Fruit fly (Drosophila melanogaster) whole organism, embryonic: Measurements from ENCODE around the gene Acp36DE.
A peak's percentile ranks its signal among the peaks of the same experiment; 100 is the strongest.

Source experiments
- CG10147 ChIP-seq: fragments of 200-800 bp; sonication (Bioruptor generic); optimal IDR thresholded peaks from 2 replicates; lab custom pipeline; 2019; ENCODE audit warnings: missing biosample characterization, mild to moderate bottlenecking, missing genetic modification characterization, moderate library complexity
- CG1024 ChIP-seq: fragments of 200-800 bp; sonication (Bioruptor generic); IDR thresholded peaks from 2 replicates; pipeline ENCODE4 v1.3.6; 2022; ENCODE audit warnings: missing biosample characterization, missing genetic modification characterization
- CG10431 ChIP-seq: fragments of 200-800 bp; sonication (Bioruptor generic); optimal IDR thresholded peaks from 3 replicates; lab custom pipeline; 2018; ENCODE audit warnings: missing biosample characterization, mild to moderate bottlenecking, missing genetic modification characterization
- CG11085 ChIP-seq: fragments of 200-800 bp; sonication (Bioruptor generic); IDR thresholded peaks from 2 replicates; pipeline ENCODE4 v1.3.6; 2022; ENCODE audit warnings: missing biosample characterization, missing genetic modification characterization
- CG11695 ChIP-seq: fragments of 200-800 bp; sonication (Bioruptor generic); IDR thresholded peaks from 3 replicates; pipeline ENCODE4 v1.3.6; 2022; ENCODE audit warnings: missing biosample characterization, missing genetic modification characterization
- CG12391 ChIP-seq: fragments of 200-800 bp; sonication (Bioruptor generic); optimal IDR thresholded peaks from 3 replicates; lab custom pipeline; 2018; ENCODE audit warnings: missing biosample characterization, mild to moderate bottlenecking, missing genetic modification characterization, moderate library complexity
- CG15073 ChIP-seq: fragments of 200-800 bp; sonication (Bioruptor generic); optimal IDR thresholded peaks from 2 replicates; lab custom pipeline; 2016; ENCODE audit warnings: missing biosample characterization, missing genetic modification characterization
- CG1529 ChIP-seq: fragments of 200-800 bp; sonication (Bioruptor generic); optimal IDR thresholded peaks from 3 replicates; lab custom pipeline; 2018; ENCODE audit warnings: missing biosample characterization, missing genetic modification characterization
- CG17359 ChIP-seq: fragments of 200-800 bp; sonication (Bioruptor generic); optimal IDR thresholded peaks from 3 replicates; lab custom pipeline; 2018; ENCODE audit warnings: missing biosample characterization, mild to moderate bottlenecking, missing genetic modification characterization, moderate library complexity
- CG18262 ChIP-seq: fragments of 200-800 bp; optimal IDR thresholded peaks from 3 replicates; lab custom pipeline; 2019; ENCODE audit warnings: missing biosample characterization, mild to moderate bottlenecking, missing genetic modification characterization, moderate library complexity
- CG32532 ChIP-seq: fragments of 200-800 bp; sonication (Bioruptor generic); IDR thresholded peaks from 2 replicates; pipeline ENCODE4 v1.3.6; 2022; ENCODE audit warnings: missing biosample characterization, missing genetic modification characterization
- CG32772 ChIP-seq: fragments of 200-800 bp; sonication (Bioruptor generic); IDR thresholded peaks from 2 replicates; pipeline ENCODE4 v1.3.6; 2022; ENCODE audit warnings: missing biosample characterization, missing genetic modification characterization
- CG3407 ChIP-seq: fragments of 200-800 bp; sonication (Bioruptor generic); optimal IDR thresholded peaks from 2 replicates; lab custom pipeline; 2018; ENCODE audit warnings: missing biosample characterization, mild to moderate bottlenecking, missing genetic modification characterization
- CG3847 ChIP-seq: fragments of 200-800 bp; sonication (Bioruptor generic); IDR thresholded peaks from 2 replicates; pipeline ENCODE4 v1.3.6; 2022; ENCODE audit warnings: missing biosample characterization, missing genetic modification characterization
- CG6765 ChIP-seq: fragments of 200-800 bp; sonication (Bioruptor generic); optimal IDR thresholded peaks from 3 replicates; lab custom pipeline; 2017; ENCODE audit warnings: missing biosample characterization, mild to moderate bottlenecking, missing genetic modification characterization
- CG6791 ChIP-seq: fragments of 200-800 bp; sonication (Bioruptor generic); IDR thresholded peaks from 3 replicates; pipeline ENCODE4 v1.3.6; 2022; ENCODE audit warnings: missing biosample characterization, missing genetic modification characterization; ENCODE audit not compliant: partially characterized antibody
- CG7745 ChIP-seq: fragments of 200-800 bp; sonication (Bioruptor generic); optimal IDR thresholded peaks from 2 replicates; lab custom pipeline; 2018; ENCODE audit warnings: missing biosample characterization, mild to moderate bottlenecking, missing genetic modification characterization, moderate library complexity
- CG8290 ChIP-seq, 3 experiments: fragments of 200-800 bp; sonication (Bioruptor generic); optimal IDR thresholded peaks; 2 replicates each; lab custom pipeline; 2016 to 2019; ENCODE audit warnings: missing biosample characterization in 3 of 3, missing genetic modification characterization in 3 of 3, mild to moderate bottlenecking in 2 of 3, moderate library complexity in 1 of 3
- CG8944 ChIP-seq: fragments of 200-800 bp; sonication (Bioruptor generic); optimal IDR thresholded peaks from 3 replicates; lab custom pipeline; 2016; ENCODE audit warnings: missing biosample characterization, missing genetic modification characterization
- CG9727 ChIP-seq: fragments of 200-800 bp; sonication (Bioruptor generic); optimal IDR thresholded peaks from 3 replicates; lab custom pipeline; 2017; ENCODE audit warnings: missing biosample characterization, mild to moderate bottlenecking, missing genetic modification characterization
- CG9797 ChIP-seq: fragments of 200-800 bp; sonication (Bioruptor generic); optimal IDR thresholded peaks from 3 replicates; lab custom pipeline; 2018; ENCODE audit warnings: missing biosample characterization, mild to moderate bottlenecking, missing genetic modification characterization
- D ChIP-seq, 2 experiments: fragments of 200-800 bp in 1 of 2; fragments of >200 bp in 1 of 2; sonication (Bioruptor generic) in 1 of 2; optimal IDR thresholded peaks; 2 replicates in 1 of 2; 3 replicates in 1 of 2; lab custom pipeline; 2017; ENCODE audit warnings: mild to moderate bottlenecking in 1 of 2, missing biosample characterization in 1 of 2, missing genetic modification characterization in 1 of 2, missing genetic modification reagents in 1 of 2
- Doc3 ChIP-seq: fragments of 200-800 bp; sonication (Bioruptor generic); IDR thresholded peaks from 3 replicates; pipeline ENCODE4 v1.3.6; 2022; ENCODE audit warnings: missing biosample characterization, missing genetic modification characterization; ENCODE audit not compliant: partially characterized antibody
- HLH3B ChIP-seq: fragments of 200-800 bp; sonication (Bioruptor generic); IDR thresholded peaks from 2 replicates; pipeline ENCODE4 v1.3.6; 2022; ENCODE audit warnings: missing biosample characterization, missing genetic modification characterization
- Med ChIP-seq: fragments of 200-800 bp; sonication (Bioruptor generic); peaks from one replicate; lab custom pipeline; 2016; ENCODE audit warnings: missing biosample characterization, missing genetic modification characterization, mild to moderate bottlenecking, inconsistent platforms, moderate library complexity
- Ssrp ChIP-seq: fragments of 200-800 bp; sonication (Bioruptor generic); optimal IDR thresholded peaks from 2 replicates; lab custom pipeline; 2018; ENCODE audit warnings: missing biosample characterization, mild to moderate bottlenecking, missing genetic modification characterization, moderate library complexity
- cg ChIP-seq: fragments of 200-800 bp; sonication (Bioruptor generic); optimal IDR thresholded peaks from 3 replicates; lab custom pipeline; 2019; ENCODE audit warnings: missing biosample characterization, mild to moderate bottlenecking, missing genetic modification characterization, moderate library complexity
- dimm ChIP-seq: fragments of 200-800 bp; sonication (Bioruptor generic); IDR thresholded peaks from 2 replicates; pipeline ENCODE4 v1.3.6; 2022; ENCODE audit warnings: missing biosample characterization, missing genetic modification characterization
- dmrt11E ChIP-seq: fragments of 200-800 bp; sonication (Bioruptor generic); optimal IDR thresholded peaks from 3 replicates; lab custom pipeline; 2018; ENCODE audit warnings: missing biosample characterization, mild to moderate bottlenecking, missing genetic modification characterization, moderate library complexity
- fd102C ChIP-seq: fragments of 200-800 bp; sonication (Bioruptor generic); optimal IDR thresholded peaks from 2 replicates; lab custom pipeline; 2018; ENCODE audit warnings: missing biosample characterization, mild to moderate bottlenecking, missing genetic modification characterization, moderate library complexity
- grn ChIP-seq: fragments of 200-800 bp; sonication (Bioruptor generic); optimal IDR thresholded peaks from 3 replicates; lab custom pipeline; 2017; ENCODE audit warnings: missing biosample characterization, missing genetic modification characterization
- jigr1 ChIP-seq: fragments of 200-800 bp; sonication (Bioruptor generic); IDR thresholded peaks from 3 replicates; pipeline ENCODE4 v1.3.6; 2022; ENCODE audit warnings: missing biosample characterization, missing genetic modification characterization
- kay ChIP-seq: fragments of 200-800 bp; sonication (Bioruptor generic); optimal IDR thresholded peaks from 2 replicates; lab custom pipeline; 2016; ENCODE audit warnings: missing biosample characterization, missing genetic modification characterization
- kni ChIP-seq: fragments of 200-800 bp; sonication (Bioruptor generic); optimal IDR thresholded peaks from 3 replicates; lab custom pipeline; 2017; ENCODE audit warnings: mild to moderate bottlenecking, missing biosample characterization, missing genetic modification reagents, missing genetic modification characterization
- mirr ChIP-seq: fragments of 200-800 bp; sonication (Bioruptor generic); optimal IDR thresholded peaks from 3 replicates; lab custom pipeline; 2018; ENCODE audit warnings: missing biosample characterization, mild to moderate bottlenecking, missing genetic modification characterization
- pan ChIP-seq, 4 experiments: fragments of >200 bp in 3 of 4; fragments of 200-800 bp in 1 of 4; sonication (Bioruptor generic) in 1 of 4; optimal IDR thresholded peaks in 3 of 4; IDR thresholded peaks in 1 of 4; 2 replicates each; pipeline versions ENCODE4 v1.3.6 to Lab custom; 2017 to 2022; ENCODE audit warnings: missing biosample characterization in 2 of 4, missing genetic modification characterization in 2 of 4, mixed read lengths in 1 of 4
- peb ChIP-seq: fragments of 200-800 bp; sonication (Bioruptor generic); IDR thresholded peaks from 2 replicates; pipeline ENCODE4 v1.3.6; 2022; ENCODE audit warnings: missing biosample characterization, missing genetic modification characterization
- pros ChIP-seq: fragments of 200-800 bp; sonication (Bioruptor generic); optimal IDR thresholded peaks from 3 replicates; lab custom pipeline; 2019; ENCODE audit warnings: missing biosample characterization, mild to moderate bottlenecking, missing genetic modification characterization, moderate library complexity
- sc ChIP-seq, 3 experiments: fragments of >200 bp in 2 of 3; fragments of 200-800 bp in 1 of 3; sonication (Bioruptor generic) in 1 of 3; optimal IDR thresholded peaks; 2 replicates in 2 of 3; 3 replicates in 1 of 3; lab custom pipeline; 2017; ENCODE audit warnings: mild to moderate bottlenecking in 1 of 3, missing biosample characterization in 1 of 3, missing genetic modification characterization in 1 of 3, missing genetic modification reagents in 1 of 3
- sens ChIP-seq: fragments of 200-800 bp; sonication (Bioruptor generic); peaks from one replicate; lab custom pipeline; 2016; ENCODE audit warnings: missing biosample characterization, missing genetic modification characterization
- slp2 ChIP-seq: fragments of 200-800 bp; sonication (Bioruptor generic); optimal IDR thresholded peaks from 2 replicates; lab custom pipeline; 2016; ENCODE audit warnings: missing biosample characterization, missing genetic modification characterization
- tap ChIP-seq: fragments of 200-800 bp; optimal IDR thresholded peaks from 3 replicates; lab custom pipeline; 2019; ENCODE audit warnings: missing biosample characterization, mild to moderate bottlenecking, missing genetic modification characterization, moderate library complexity
- tll ChIP-seq, 2 experiments: fragments of 200-800 bp in 1 of 2; fragments of >200 bp in 1 of 2; sonication (Bioruptor generic) in 1 of 2; optimal IDR thresholded peaks; 2 replicates each; lab custom pipeline; 2017 to 2019; ENCODE audit warnings: missing biosample characterization in 2 of 2, missing genetic modification characterization in 2 of 2, mild to moderate bottlenecking in 1 of 2, moderate library complexity in 1 of 2
- twi ChIP-seq: fragments of 200-800 bp; optimal IDR thresholded peaks from 2 replicates; lab custom pipeline; 2019; ENCODE audit warnings: missing biosample characterization, mild to moderate bottlenecking, missing genetic modification characterization, moderate library complexity
- wdn ChIP-seq: fragments of 200-800 bp; sonication (Bioruptor generic); IDR thresholded peaks from 2 replicates; pipeline ENCODE4 v1.3.6; 2022; ENCODE audit warnings: missing biosample characterization, missing genetic modification characterization
- wek ChIP-seq: fragments of 200-800 bp; sonication (Bioruptor generic); optimal IDR thresholded peaks from 3 replicates; lab custom pipeline; 2018; ENCODE audit warnings: missing biosample characterization, mild to moderate bottlenecking, missing genetic modification characterization, moderate library complexity
- z ChIP-seq: fragments of 200-800 bp; sonication (Bioruptor generic); IDR thresholded peaks from 3 replicates; pipeline ENCODE4 v1.3.6; 2022; ENCODE audit warnings: missing biosample characterization, missing genetic modification characterization
- zfh2 ChIP-seq: fragments of 200-800 bp; sonication (Bioruptor generic); optimal IDR thresholded peaks from 2 replicates; lab custom pipeline; 2016; ENCODE audit warnings: missing biosample characterization, missing genetic modification characterization

Acp36DE gene

dm6 chr2L:18335641-18336040 lies 23.2 kb downstream of the Acp36DE start (continued):
- TF ChIP-seq z (GFP tag; lab: Robert Waterston, UW) (no peak), CG7745 (tag; lab: Kevin White, UChicago) (no peak), pros (no peak), CG8290 (GFP tag; optimal IDR thresholded peaks at IDR 0.05; lab: Kevin White, UChicago) (no peak), CG8290 (tag; optimal IDR thresholded peaks at IDR 0.05; lab: Kevin White, UChicago) (no peak), CG10431 (no peak), CG3847 (GFP tag; lab: Robert Waterston, UW) (no peak), mirr (no peak), Doc3 (GFP tag; lab: Robert Waterston, UW) (no peak), CG11085 (no peak), cg (no peak), CG9727 (GFP tag; lab: Kevin White, UChicago) (no peak), CG17359 (tag; lab: Kevin White, UChicago) (peak; percentile 17), fd102C (no peak), CG3407 (GFP tag; lab: Kevin White, UChicago) (peak; percentile 22), CG11695 (GFP tag; lab: Robert Waterston, UW) (no peak), wek (peak; percentile 36), dimm (GFP tag; lab: Robert Waterston, UW) (no peak), CG32532 (no peak), tap (tag; lab: Kevin White, UChicago) (no peak), peb (GFP tag; lab: Robert Waterston, UW) (no peak)

dm6 chr2L:18333831-18334437 lies 24.9 kb downstream of the Acp36DE start:
- TF ChIP-seq CG1024 (no peak), CG32772 (GFP tag; lab: Robert Waterston, UW) (no peak), CG10147 (no peak), jigr1 (no peak), CG8944 (GFP tag; lab: Kevin White, UChicago) (no peak), zfh2 (GFP tag; lab: Kevin White, UChicago) (no peak), CG6791 (GFP tag; lab: Robert Waterston, UW) (no peak), sens (GFP tag; lab: Kevin White, UChicago) (peak; percentile 51), CG12391 (tag; lab: Kevin White, UChicago) (peak; percentile 16), pan (optimal IDR thresholded peaks at IDR 0.05; lab: Kevin White, UChicago) (no peak), pan (GFP tag; optimal IDR thresholded peaks at IDR 0.05 in 1 of 2, IDR thresholded peaks at IDR 0.05 in 1 of 2) (no peak), HLH3B (GFP tag; lab: Robert Waterston, UW) (no peak), CG9797 (GFP tag; lab: Kevin White, UChicago) (no peak), dmrt11E (peak; percentile 32), kni (peak; percentile 54), tll (GFP tag; optimal IDR thresholded peaks at IDR 0.05; lab: Kevin White, UChicago) (peak in 1 of 2 experiments; percentile 12), grn (GFP tag; lab: Kevin White, UChicago) (no peak), D (optimal IDR thresholded peaks at IDR 0.05; lab: Kevin White, UChicago) (no peak), D (GFP tag; optimal IDR thresholded peaks at IDR 0.05; lab: Kevin White, UChicago) (no peak), twi (tag; lab: Kevin White, UChicago) (peak; percentile 66), CG18262 (tag; lab: Kevin White, UChicago) (peak; percentile 29), CG6765 (GFP tag; lab: Kevin White, UChicago) (no peak), wdn (GFP tag; lab: Robert Waterston, UW) (no peak), Med (GFP tag; lab: Kevin White, UChicago) (peak; percentile 33), CG1529 (GFP tag; lab: Kevin White, UChicago) (no peak), slp2 (GFP tag; lab: Kevin White, UChicago) (no peak), Ssrp (tag; lab: Kevin White, UChicago) (peak; percentile 21), cg (no peak), sc (optimal IDR thresholded peaks at IDR 0.05; lab: Kevin White, UChicago) (no peak), sc (GFP tag; optimal IDR thresholded peaks at IDR 0.05; lab: Kevin White, UChicago) (no peak), CG15073 (GFP tag; lab: Kevin White, UChicago) (no peak), kay (no peak)
